Worm (Caenorhabditis elegans) whole organism, young adult: ENCODE measurements around the gene Y62E10A.6.

Source experiments
- B0035.1 ChIP-seq: sonication (generic microtip); optimal IDR thresholded peaks from 2 replicates; lab custom pipeline; 2016; ENCODE audit warnings: missing genetic modification characterization, mild to moderate bottlenecking, missing compliant biosample characterization, missing genotype, missing genetic modification reagents
- B0336.3 ChIP-seq: fragments of 200-800 bp; sonication (Bioruptor generic); IDR thresholded peaks from 2 replicates; pipeline ENCODE4 v1.3.6; 2022; ENCODE audit warnings: missing genetic modification characterization, missing compliant biosample characterization
- F23B12.7 ChIP-seq: sonication (generic microtip); optimal IDR thresholded peaks from 2 replicates; lab custom pipeline; 2017; ENCODE audit warnings: missing genetic modification characterization, mild to moderate bottlenecking, missing compliant biosample characterization, antibody characterized with exemption, moderate library complexity; ENCODE audit not compliant: insufficient read depth
- F37B4.10 ChIP-seq: fragments of 200-800 bp; sonication (Bioruptor generic); IDR thresholded peaks from 2 replicates; pipeline ENCODE4 v1.3.6; 2022; ENCODE audit warnings: missing genetic modification characterization, missing compliant biosample characterization
- F55B11.4 ChIP-seq: sonication (generic microtip); optimal IDR thresholded peaks from 2 replicates; lab custom pipeline; 2016; ENCODE audit warnings: missing compliant biosample characterization, missing genetic modification characterization, borderline replicate concordance; ENCODE audit not compliant: insufficient read depth
- F57A8.1 ChIP-seq: fragments of 200-800 bp; sonication (Bioruptor generic); optimal IDR thresholded peaks from 2 replicates; lab custom pipeline; 2018; ENCODE audit warnings: mild to moderate bottlenecking, missing genetic modification characterization, moderate library complexity, missing compliant biosample characterization
- K12H6.12 ChIP-seq: fragments of 200-800 bp; sonication (Bioruptor generic); optimal IDR thresholded peaks from 2 replicates; lab custom pipeline; 2018; ENCODE audit warnings: mild to moderate bottlenecking, missing genetic modification characterization, missing compliant biosample characterization
- Y56A3A.18 ChIP-seq: fragments of 200-800 bp; sonication (Bioruptor generic); IDR thresholded peaks from 2 replicates; pipeline ENCODE4 v1.3.6; 2022; ENCODE audit warnings: missing genetic modification reagents, missing genetic modification characterization, missing compliant biosample characterization
- Y95B8A.8 ChIP-seq: fragments of 200-800 bp; sonication (Bioruptor generic); IDR thresholded peaks from 2 replicates; pipeline ENCODE4 v1.3.6; 2022; ENCODE audit warnings: missing genetic modification reagents, missing genetic modification characterization, missing compliant biosample characterization
- akir-1 ChIP-seq: fragments of 200-800 bp; sonication (Bioruptor generic); optimal IDR thresholded peaks from 2 replicates; lab custom pipeline; 2018; ENCODE audit warnings: mild to moderate bottlenecking, missing genetic modification characterization, moderate library complexity, missing compliant biosample characterization
- aptf-3 ChIP-seq: fragments of 200-800 bp; sonication (Bioruptor generic); IDR thresholded peaks from 2 replicates; pipeline ENCODE4 v1.3.6; 2022; ENCODE audit warnings: missing genetic modification characterization, missing compliant biosample characterization
- athp-1 ChIP-seq: sonication (generic microtip); optimal IDR thresholded peaks from 2 replicates; lab custom pipeline; 2017; ENCODE audit warnings: mild to moderate bottlenecking, missing genetic modification characterization, missing compliant biosample characterization
- attf-6 ChIP-seq: fragments of 200-800 bp; sonication (Bioruptor generic); IDR thresholded peaks from 2 replicates; pipeline ENCODE4 v1.3.6; 2022; ENCODE audit warnings: missing genetic modification reagents, missing genetic modification characterization, missing compliant biosample characterization
- ccch-3 ChIP-seq: fragments of 200-800 bp; sonication (Bioruptor generic); optimal IDR thresholded peaks from 2 replicates; lab custom pipeline; 2018; ENCODE audit warnings: mild to moderate bottlenecking, missing genetic modification characterization, missing compliant biosample characterization
- cebp-2 ChIP-seq: fragments of 200-800 bp; sonication (Bioruptor generic); IDR thresholded peaks from 2 replicates; pipeline ENCODE4 v1.3.6; 2022; ENCODE audit warnings: missing genetic modification characterization, missing compliant biosample characterization
- ceh-100 ChIP-seq: fragments of 200-800 bp; sonication (Bioruptor generic); IDR thresholded peaks from 2 replicates; pipeline ENCODE4 v1.3.6; 2022; ENCODE audit warnings: missing genetic modification reagents, missing genetic modification characterization, missing compliant biosample characterization
- ceh-91 ChIP-seq: fragments of 200-800 bp; sonication (Bioruptor generic); IDR thresholded peaks from 2 replicates; pipeline ENCODE4 v1.3.6; 2022; ENCODE audit warnings: missing genetic modification reagents, missing genetic modification characterization, missing compliant biosample characterization
- dpff-1 ChIP-seq: sonication (generic microtip); optimal IDR thresholded peaks from 2 replicates; lab custom pipeline; 2017; ENCODE audit warnings: mild to moderate bottlenecking, missing genetic modification characterization, missing compliant biosample characterization
- egl-18 ChIP-seq: fragments of 200-800 bp; sonication (Bioruptor generic); IDR thresholded peaks from 2 replicates; pipeline ENCODE4 v1.3.6; 2022; ENCODE audit warnings: missing genetic modification reagents, missing genetic modification characterization, missing compliant biosample characterization
- egrh-3 ChIP-seq: fragments of 200-800 bp; sonication (Bioruptor generic); IDR thresholded peaks from 2 replicates; pipeline ENCODE4 v1.3.6; 2022; ENCODE audit warnings: missing genetic modification reagents, missing genetic modification characterization, missing compliant biosample characterization
- fkh-3 ChIP-seq: sonication (generic microtip); optimal IDR thresholded peaks from 2 replicates; lab custom pipeline; 2016; ENCODE audit warnings: mild to moderate bottlenecking, missing genetic modification characterization, missing compliant biosample characterization
- him-1 ChIP-seq: sonication (generic microtip); optimal IDR thresholded peaks from 2 replicates; lab custom pipeline; 2016; ENCODE audit warnings: missing genotype, missing genetic modification reagents, missing genetic modification characterization, missing compliant biosample characterization
- hlh-12 ChIP-seq: sonication (generic microtip); optimal IDR thresholded peaks from 2 replicates; lab custom pipeline; 2016; ENCODE audit warnings: missing genetic modification characterization, missing compliant biosample characterization
- hmg-1.2 ChIP-seq: fragments of 200-800 bp; sonication (Bioruptor generic); IDR thresholded peaks from 2 replicates; pipeline ENCODE4 v1.3.6; 2022; ENCODE audit warnings: missing genetic modification reagents, missing genetic modification characterization, missing compliant biosample characterization
- hrde-1 ChIP-seq: sonication (generic microtip); optimal IDR thresholded peaks from 2 replicates; lab custom pipeline; 2016; ENCODE audit warnings: missing genetic modification characterization, mild to moderate bottlenecking, missing compliant biosample characterization, moderate library complexity, missing genotype, missing genetic modification reagents, borderline replicate concordance
- hsf-1 ChIP-seq: fragments of 200-800 bp; sonication (Bioruptor generic); IDR thresholded peaks from 2 replicates; pipeline ENCODE4 v1.3.6; 2022; ENCODE audit warnings: missing genetic modification reagents, missing genetic modification characterization, missing compliant biosample characterization
- lsl-1 ChIP-seq: fragments of 200-800 bp; sonication (Bioruptor generic); optimal IDR thresholded peaks from 2 replicates; lab custom pipeline; 2018; ENCODE audit warnings: mild to moderate bottlenecking, missing genetic modification characterization, moderate library complexity, missing compliant biosample characterization
- lsy-27 ChIP-seq: sonication (generic microtip); optimal IDR thresholded peaks from 2 replicates; lab custom pipeline; 2017; ENCODE audit warnings: missing genetic modification characterization, mild to moderate bottlenecking, missing compliant biosample characterization, antibody characterized with exemption, missing genotype, borderline replicate concordance; ENCODE audit not compliant: insufficient read depth
- madf-3 ChIP-seq: fragments of 200-800 bp; sonication (Bioruptor generic); IDR thresholded peaks from 2 replicates; pipeline ENCODE4 v1.3.6; 2022; ENCODE audit warnings: missing genetic modification reagents, missing genetic modification characterization, missing compliant biosample characterization
- madf-6 ChIP-seq: fragments of 200-800 bp; sonication (Bioruptor generic); IDR thresholded peaks from 2 replicates; pipeline ENCODE4 v1.3.6; 2022; ENCODE audit warnings: missing genetic modification reagents, missing genetic modification characterization, missing compliant biosample characterization
- mcd-1 ChIP-seq: fragments of 200-800 bp; sonication (Bioruptor generic); IDR thresholded peaks from 2 replicates; pipeline ENCODE4 v1.3.6; 2022; ENCODE audit warnings: missing genetic modification reagents, missing genetic modification characterization, missing compliant biosample characterization
- mel-28 ChIP-seq: sonication (generic microtip); optimal IDR thresholded peaks from 2 replicates; lab custom pipeline; 2016; ENCODE audit warnings: borderline replicate concordance, mild to moderate bottlenecking, missing genetic modification characterization, missing compliant biosample characterization
- mes-4 ChIP-seq: sonication (generic microtip); optimal IDR thresholded peaks from 2 replicates; lab custom pipeline; 2016; ENCODE audit warnings: missing genotype, missing genetic modification characterization, missing compliant biosample characterization
- nfya-2 ChIP-seq: fragments of 200-800 bp; sonication (Bioruptor generic); IDR thresholded peaks from 2 replicates; pipeline ENCODE4 v1.3.6; 2022; ENCODE audit warnings: missing genetic modification reagents, missing genetic modification characterization, missing compliant biosample characterization
- nfyb-1 ChIP-seq: fragments of 200-800 bp; sonication (Bioruptor generic); IDR thresholded peaks from 2 replicates; pipeline ENCODE4 v1.3.6; 2022; ENCODE audit warnings: missing genetic modification reagents, missing genetic modification characterization, missing compliant biosample characterization
- nhr-179 ChIP-seq: sonication (generic microtip); optimal IDR thresholded peaks from 2 replicates; lab custom pipeline; 2016; ENCODE audit warnings: mild to moderate bottlenecking, missing genetic modification characterization, missing compliant biosample characterization
- nhr-90 ChIP-seq: sonication (generic microtip); optimal IDR thresholded peaks from 2 replicates; lab custom pipeline; 2016; ENCODE audit warnings: missing genotype, mild to moderate bottlenecking, missing genetic modification characterization, missing compliant biosample characterization
- rcor-1 ChIP-seq: fragments of 200-800 bp; sonication (Bioruptor generic); IDR thresholded peaks from 2 replicates; pipeline ENCODE4 v1.3.6; 2022; ENCODE audit warnings: missing genetic modification reagents, missing genetic modification characterization, missing compliant biosample characterization
- sdz-38 ChIP-seq: sonication (generic microtip); optimal IDR thresholded peaks from 2 replicates; lab custom pipeline; 2016; ENCODE audit warnings: missing genotype, missing genetic modification characterization, missing compliant biosample characterization
- snpc-1.1 ChIP-seq: sonication (generic microtip); optimal IDR thresholded peaks from 2 replicates; lab custom pipeline; 2017; ENCODE audit warnings: missing genetic modification characterization, mild to moderate bottlenecking, missing compliant biosample characterization, antibody characterized with exemption, moderate library complexity, missing genotype, missing genetic modification reagents; ENCODE audit not compliant: insufficient read depth
- snpc-3.4 ChIP-seq: sonication (generic microtip); optimal IDR thresholded peaks from 2 replicates; lab custom pipeline; 2017; ENCODE audit warnings: missing genetic modification characterization, mild to moderate bottlenecking, missing compliant biosample characterization, antibody characterized with exemption, moderate library complexity, missing genotype, missing genetic modification reagents
- zfh-2 ChIP-seq: fragments of 200-800 bp; sonication (Bioruptor generic); conservative IDR thresholded peaks from 2 replicates; pipeline ENCODE4 v1.3.6; 2022; ENCODE audit warnings: missing genetic modification reagents, missing genetic modification characterization, missing compliant biosample characterization
- zim-3 ChIP-seq: sonication (generic microtip); optimal IDR thresholded peaks from 2 replicates; lab custom pipeline; 2017; ENCODE audit warnings: mild to moderate bottlenecking, missing genetic modification characterization, moderate library complexity, missing compliant biosample characterization
- ztf-18 ChIP-seq: sonication (generic microtip); optimal IDR thresholded peaks from 2 replicates; lab custom pipeline; 2016; ENCODE audit warnings: missing genotype, mild to moderate bottlenecking, missing genetic modification characterization, missing compliant biosample characterization

Gene Y62E10A.6

DNA sequence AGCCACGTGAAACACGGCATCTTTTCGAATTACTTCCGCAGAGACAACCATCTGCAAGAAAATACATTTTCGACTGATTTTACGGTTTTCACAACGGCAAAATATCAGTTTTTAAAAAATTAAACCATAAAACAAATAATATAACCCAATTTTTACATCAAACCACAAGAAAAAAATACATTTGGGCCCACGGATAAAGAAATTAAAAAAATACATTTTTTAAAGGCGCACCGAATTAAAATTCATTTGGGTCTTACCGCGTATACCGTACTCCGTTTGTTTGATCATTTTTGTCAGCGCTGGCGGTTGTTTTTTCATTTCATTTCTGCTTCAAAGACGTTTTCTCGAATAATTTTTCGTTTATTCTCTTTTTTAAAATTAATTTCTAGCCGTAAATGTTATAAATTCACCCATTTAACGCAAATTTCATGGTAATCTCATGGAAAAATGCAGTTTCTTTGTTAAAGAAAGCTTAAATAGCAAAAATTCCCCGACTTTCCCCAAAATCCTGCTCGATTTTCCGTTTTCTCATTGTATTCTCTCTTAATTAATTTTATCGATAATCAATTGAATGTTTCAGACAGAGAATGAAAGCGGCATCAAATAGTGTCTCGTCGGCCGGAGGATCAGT lies 18.5 kb upstream of the Y62E10A.6 start, which contains the start of the genes rec-8 and mex-5 (continued):
- TF ChIP-seq ceh-100 (GFP tag; lab: Robert Waterston, UW) = no peak
- TF ChIP-seq F55B11.4 (tag; lab: Kevin White, UChicago) = no peak
- TF ChIP-seq egl-18 = no peak
- TF ChIP-seq ceh-91 (GFP tag; lab: Robert Waterston, UW) = peak; percentile 94
- TF ChIP-seq F57A8.1 (GFP tag; lab: Kevin White, UChicago) = no peak
- TF ChIP-seq madf-3 = 0 out of 2 replicates have a peak, but pooled peaks have one; percentile 29
- peak; percentile 40; the same call in 1 of the 2 replicates for TF ChIP-seq mcd-1 (GFP tag; lab: Robert Waterston, UW)
- no peak for TF ChIP-seq fkh-3 (tag; lab: Kevin White, UChicago)
- TF ChIP-seq dpff-1 (tag; lab: Kevin White, UChicago) = no peak
- TF ChIP-seq F37B4.10 (GFP tag; lab: Robert Waterston, UW) = no peak
- peak; percentile 98 for TF ChIP-seq madf-6 (GFP tag; lab: Robert Waterston, UW)
- TF ChIP-seq lsy-27 (tag; lab: Kevin White, UChicago) = no peak
- TF ChIP-seq cebp-2 = no peak
- TF ChIP-seq lsl-1 (GFP tag; lab: Kevin White, UChicago) = peak; percentile 97
- TF ChIP-seq athp-1 (tag; lab: Kevin White, UChicago) = peak; percentile 31
- TF ChIP-seq ccch-3 (GFP tag; lab: Kevin White, UChicago) = no peak
- TF ChIP-seq mel-28 (tag; lab: Kevin White, UChicago) = no peak
- TF ChIP-seq attf-6 = peak; percentile 83

- no peak for TF ChIP-seq egrh-3 (GFP tag; lab: Robert Waterston, UW)
- TF ChIP-seq rcor-1 (GFP tag; lab: Robert Waterston, UW) = no peak
These were observed 17.8 kb upstream of the Y62E10A.6 start for ce11 chrIV:13354044-13354443.

DNA sequence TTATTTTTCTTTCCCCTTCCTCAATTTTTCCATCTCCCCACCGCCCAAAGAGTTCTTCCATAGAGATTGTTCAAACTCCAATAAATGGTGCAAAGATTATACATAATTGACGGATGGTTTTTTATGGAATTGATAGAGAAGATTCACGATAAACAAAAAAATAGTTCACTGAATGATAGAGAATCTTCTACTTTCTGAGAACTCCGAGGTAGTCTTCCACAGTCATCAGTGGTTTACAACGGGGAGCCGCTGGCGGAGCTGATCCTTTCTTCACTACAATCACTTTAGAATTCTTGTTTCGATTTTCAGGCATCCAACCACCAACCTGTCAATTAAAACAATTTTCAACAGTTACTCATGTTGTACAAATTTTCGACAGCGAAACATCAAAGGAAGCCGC lies 15.8 kb upstream of the Y62E10A.6 start:
- TF ChIP-seq akir-1 (GFP tag; lab: Kevin White, UChicago) = no peak
- TF ChIP-seq B0336.3 (GFP tag; lab: Robert Waterston, UW) = peak; percentile 57; the same call in 1 of the 2 replicates
- no peak for TF ChIP-seq nfya-2 (GFP tag; lab: Robert Waterston, UW)
- peak; percentile 20 for TF ChIP-seq hrde-1
- no peak for TF ChIP-seq K12H6.12 (tag; lab: Kevin White, UChicago)
- no peak for TF ChIP-seq B0035.1 (tag; lab: Kevin White, UChicago)
- TF ChIP-seq Y95B8A.8 = no peak
- no peak for TF ChIP-seq F23B12.7 (tag; lab: Kevin White, UChicago)
- TF ChIP-seq snpc-3.4 (tag; lab: Kevin White, UChicago) = no peak
- TF ChIP-seq nhr-179 (tag; lab: Kevin White, UChicago) = no peak
- TF ChIP-seq hlh-12 (tag; lab: Kevin White, UChicago) = no peak
- 0 out of 2 replicates have a peak, but pooled peaks have one; percentile 13 for TF ChIP-seq hmg-1.2
- TF ChIP-seq him-1 (tag; lab: Kevin White, UChicago) = peak; percentile 58
- TF ChIP-seq hsf-1 = peak; percentile 63
- no peak for TF ChIP-seq Y56A3A.18 (GFP tag; lab: Robert Waterston, UW)
- TF ChIP-seq zfh-2 (GFP tag; lab: Robert Waterston, UW) = no peak
- no peak for TF ChIP-seq nhr-90 (tag; lab: Kevin White, UChicago)
- TF ChIP-seq F37B4.10 (GFP tag; lab: Robert Waterston, UW) = no peak
- TF ChIP-seq F57A8.1 (GFP tag; lab: Kevin White, UChicago) = no peak
- 0 out of 2 replicates have a peak, but pooled peaks have one; percentile 57 for TF ChIP-seq madf-3
- TF ChIP-seq ztf-18 (tag; lab: Kevin White, UChicago) = no peak
- no peak for TF ChIP-seq lsy-27 (tag; lab: Kevin White, UChicago)
- TF ChIP-seq sdz-38 (tag; lab: Kevin White, UChicago) = no peak
- TF ChIP-seq nfyb-1 (GFP tag; lab: Robert Waterston, UW) = no peak
- no peak for TF ChIP-seq mes-4
- no peak for TF ChIP-seq aptf-3
- no peak for TF ChIP-seq egl-18
- TF ChIP-seq snpc-1.1 (tag; lab: Kevin White, UChicago) = no peak
- TF ChIP-seq zim-3 = no peak
